Worm (Caenorhabditis elegans): Measurements from ENCODE around the gene F48F7.5.

Gene F48F7.5

ce11 chrX:13975314-13975713, at the start of gene F48F7.5 (continued):
- no peak for TF ChIP-seq ztf-11 (tag; optimal IDR thresholded peaks at IDR 0.05)
- TF ChIP-seq gei-8 (GFP tag; optimal IDR thresholded peaks at IDR 0.05) = no peak
- TF ChIP-seq egl-43 (GFP tag; IDR thresholded peaks at IDR 0.05) = no peak
- no peak for TF ChIP-seq zip-11 (GFP tag; IDR thresholded peaks at IDR 0.05)
- no peak for TF ChIP-seq R02D3.7 (tag; optimal IDR thresholded peaks at IDR 0.05)
- TF ChIP-seq ceh-32 (tag; optimal IDR thresholded peaks at IDR 0.05; ENCODE audit: poor library complexity) = no peak
- no peak for TF ChIP-seq Y105C5A.15 (GFP tag; IDR thresholded peaks at IDR 0.05)
- TF ChIP-seq nhr-6 (tag; optimal IDR thresholded peaks at IDR 0.05) = no peak
- TF ChIP-seq F26F4.8 (GFP tag; conservative IDR thresholded peaks at IDR 0.05) = no peak
- no peak for TF ChIP-seq fkh-10 (GFP tag; optimal IDR thresholded peaks at IDR 0.05)
- TF ChIP-seq daf-8 (GFP tag; IDR thresholded peaks at IDR 0.05) = no peak
- TF ChIP-seq lir-3 (tag; optimal IDR thresholded peaks at IDR 0.05) = no peak
- no peak for TF ChIP-seq attf-4 (tag; optimal IDR thresholded peaks at IDR 0.05)
- peak; percentile 58 for TF ChIP-seq mxl-3 (GFP tag; optimal IDR thresholded peaks at IDR 0.05)
- TF ChIP-seq vab-7 (GFP tag; IDR thresholded peaks at IDR 0.05) = no peak
- peak; percentile 79 for TF ChIP-seq nhr-28 (tag; optimal IDR thresholded peaks at IDR 0.05)
- peak in 1 of 2 experiments; percentile 48 for TF ChIP-seq lsy-2 (tag; optimal IDR thresholded peaks at IDR 0.05)
- no peak for TF ChIP-seq cey-2 (tag; optimal IDR thresholded peaks at IDR 0.05; ENCODE audit: borderline replicate concordance, insufficient read depth)
- TF ChIP-seq zip-2 (tag; optimal IDR thresholded peaks at IDR 0.05) = no peak
- no peak for TF ChIP-seq mxl-2 (GFP tag; conservative IDR thresholded peaks at IDR 0.05)
- no peak for TF ChIP-seq zfp-2 (tag; optimal IDR thresholded peaks at IDR 0.05)
- no peak for TF ChIP-seq nhr-111 (GFP tag; optimal IDR thresholded peaks at IDR 0.05)
- TF ChIP-seq dve-1 (tag; optimal IDR thresholded peaks at IDR 0.05; ENCODE audit: insufficient read depth) = no peak
- no peak for TF ChIP-seq snpc-1.2 (GFP tag; IDR thresholded peaks at IDR 0.05)
- TF ChIP-seq nhr-76 (tag; optimal IDR thresholded peaks at IDR 0.05) = no peak
- TF ChIP-seq nhr-77 (tag; optimal IDR thresholded peaks at IDR 0.05) = no peak
- TF ChIP-seq hmg-1.1 (GFP tag; IDR thresholded peaks at IDR 0.05) = no peak
- TF ChIP-seq ceh-44 (GFP tag; IDR thresholded peaks at IDR 0.05) = no peak
- TF ChIP-seq F49E8.2 (tag; optimal IDR thresholded peaks at IDR 0.05; ENCODE audit: borderline replicate concordance) = no peak
- no peak for TF ChIP-seq set-16 (GFP tag; IDR thresholded peaks at IDR 0.05)
- no peak for TF ChIP-seq dmd-9 (GFP tag; IDR thresholded peaks at IDR 0.05)
- TF ChIP-seq ceh-28 (tag; optimal IDR thresholded peaks at IDR 0.05) = no peak
- no peak for TF ChIP-seq unc-62 (GFP tag; optimal IDR thresholded peaks at IDR 0.05 in 1 of 2)
- no peak for TF ChIP-seq unc-62 (tag; optimal IDR thresholded peaks at IDR 0.05)
- peak; percentile 41 for TF ChIP-seq dmd-6 (GFP tag; IDR thresholded peaks at IDR 0.05)

ce11 chrX:13926029-13926428, 49.4 kb upstream of the F48F7.5 start, which contains the start of gene meg-2:
Gene meg-2 (minus strand): TSS chrX:13926129.
- no peak for TF ChIP-seq skn-1 (tag; optimal IDR thresholded peaks at IDR 0.05)
- no peak for TF ChIP-seq lin-15B (tag; optimal IDR thresholded peaks at IDR 0.05)
- no peak for TF ChIP-seq hif-1 (tag; optimal IDR thresholded peaks at IDR 0.05)
- TF ChIP-seq lin-13 (GFP tag; optimal IDR thresholded peaks at IDR 0.05) = no peak
- TF ChIP-seq unc-130 (GFP tag; optimal IDR thresholded peaks at IDR 0.05) = no peak
- no peak for TF ChIP-seq F26F4.8 (GFP tag; conservative IDR thresholded peaks at IDR 0.05)

- TF ChIP-seq snpc-1.2 (GFP tag; IDR thresholded peaks at IDR 0.05) = no peak
- TF ChIP-seq nhr-10 (tag; optimal IDR thresholded peaks at IDR 0.05) = no peak
- TF ChIP-seq ama-1 (optimal IDR thresholded peaks at IDR 0.05) = no peak
- no peak for TF ChIP-seq spr-1 (tag; optimal IDR thresholded peaks at IDR 0.05)
- TF ChIP-seq F26F4.8 (GFP tag; conservative IDR thresholded peaks at IDR 0.05) = no peak
- no peak for TF ChIP-seq unc-62 (GFP tag; optimal IDR thresholded peaks at IDR 0.05 in 1 of 2)
- no peak for TF ChIP-seq unc-62 (tag; optimal IDR thresholded peaks at IDR 0.05)
- TF ChIP-seq unc-39 (tag; optimal IDR thresholded peaks at IDR 0.05) = no peak
- TF ChIP-seq mxl-3 (GFP tag; optimal IDR thresholded peaks at IDR 0.05) = no peak
- no peak for TF ChIP-seq egl-27 (tag; optimal IDR thresholded peaks at IDR 0.05)
- no peak for TF ChIP-seq nhr-76 (tag; optimal IDR thresholded peaks at IDR 0.05)
- TF ChIP-seq F49E8.2 (tag; optimal IDR thresholded peaks at IDR 0.05; ENCODE audit: borderline replicate concordance) = no peak
- no peak for TF ChIP-seq madf-9 (GFP tag; conservative IDR thresholded peaks at IDR 0.05)
- no peak for TF ChIP-seq spr-3 (GFP tag; optimal IDR thresholded peaks at IDR 0.05)
Measured at ce11 chrX:13928532-13928931, 46.9 kb upstream of the F48F7.5 start.
